Worm (Caenorhabditis elegans) whole organism, mixed stage, embryonic: Measurements from ENCODE around the gene F25H9.2.

Source experiments
- M03D4.4 ChIP-seq: sonication (generic microtip); optimal IDR thresholded peaks from 2 replicates; lab custom pipeline; 2017; ENCODE audit warnings: mild to moderate bottlenecking, missing genetic modification characterization, missing compliant biosample characterization
- bed-3 ChIP-seq: fragments of 200-800 bp; sonication (Bioruptor generic); optimal IDR thresholded peaks from 3 replicates; lab custom pipeline; 2018; ENCODE audit warnings: mild to moderate bottlenecking, missing genetic modification characterization, moderate library complexity, missing compliant biosample characterization
- blmp-1 ChIP-seq: fragments of 150-350 bp; optimal IDR thresholded peaks from 2 replicates; lab custom pipeline; 2014; ENCODE audit warnings: missing biosample characterization, missing genetic modification characterization
- ceh-39 ChIP-seq: fragments of 150-350 bp; optimal IDR thresholded peaks from 2 replicates; lab custom pipeline; 2014; ENCODE audit warnings: missing biosample characterization, missing genetic modification characterization
- ceh-43 ChIP-seq: fragments of 200-800 bp; sonication (Bioruptor generic); optimal IDR thresholded peaks from 2 replicates; lab custom pipeline; 2018; ENCODE audit warnings: mild to moderate bottlenecking, missing genetic modification characterization, moderate library complexity, missing compliant biosample characterization
- ceh-83 ChIP-seq: fragments of 200-800 bp; sonication (Bioruptor generic); optimal IDR thresholded peaks from 2 replicates; lab custom pipeline; 2018; ENCODE audit warnings: mild to moderate bottlenecking, missing genetic modification characterization, missing compliant biosample characterization
- ces-1 ChIP-seq: fragments of 150-350 bp; optimal IDR thresholded peaks from 2 replicates; lab custom pipeline; 2014; ENCODE audit warnings: missing biosample characterization, missing genetic modification reagents, missing genetic modification characterization
- cnd-1 ChIP-seq: fragments of 200-800 bp; sonication (Bioruptor generic); optimal IDR thresholded peaks from 2 replicates; lab custom pipeline; 2018; ENCODE audit warnings: mild to moderate bottlenecking, missing genetic modification characterization, missing compliant biosample characterization
- drap-1 ChIP-seq: fragments of 200-800 bp; sonication (Bioruptor generic); optimal IDR thresholded peaks from 3 replicates; lab custom pipeline; 2018; ENCODE audit warnings: mild to moderate bottlenecking, missing genetic modification characterization, missing compliant biosample characterization
- elt-1 ChIP-seq: sonication (generic microtip); optimal IDR thresholded peaks from 2 replicates; lab custom pipeline; 2017; ENCODE audit warnings: missing genetic modification characterization, mild to moderate bottlenecking, missing compliant biosample characterization, antibody characterized with exemption, moderate library complexity, borderline replicate concordance; ENCODE audit not compliant: insufficient read depth
- elt-3 ChIP-seq: fragments of 150-350 bp; optimal IDR thresholded peaks from 2 replicates; lab custom pipeline; 2014; ENCODE audit warnings: missing biosample characterization, missing genetic modification characterization
- flh-1 ChIP-seq: fragments of 200-800 bp; sonication (Bioruptor generic); optimal IDR thresholded peaks from 2 replicates; lab custom pipeline; 2018; ENCODE audit warnings: mild to moderate bottlenecking, missing genetic modification characterization, moderate library complexity, missing compliant biosample characterization
- ham-2 ChIP-seq: fragments of 200-800 bp; sonication (Bioruptor generic); optimal IDR thresholded peaks from 2 replicates; lab custom pipeline; 2018; ENCODE audit warnings: mild to moderate bottlenecking, missing genetic modification characterization, missing compliant biosample characterization
- hlh-1 ChIP-seq: fragments of 150-350 bp; optimal IDR thresholded peaks from 2 replicates; lab custom pipeline; 2014; ENCODE audit warnings: missing biosample characterization, missing genetic modification reagents, missing genetic modification characterization
- lin-13 ChIP-seq: fragments of 150-350 bp; optimal IDR thresholded peaks from 2 replicates; lab custom pipeline; 2014; ENCODE audit warnings: missing biosample characterization, missing genetic modification characterization
- lin-32 ChIP-seq: fragments of 200-800 bp; sonication (Bioruptor generic); optimal IDR thresholded peaks from 2 replicates; lab custom pipeline; 2018; ENCODE audit warnings: mild to moderate bottlenecking, missing genetic modification characterization, missing compliant biosample characterization
- lsy-2 ChIP-seq: fragments of 150-350 bp; optimal IDR thresholded peaks from 2 replicates; lab custom pipeline; 2014; ENCODE audit warnings: missing biosample characterization, missing genetic modification characterization
- mep-1 ChIP-seq: fragments of 150-350 bp; optimal IDR thresholded peaks from 2 replicates; lab custom pipeline; 2017; ENCODE audit warnings: missing biosample characterization, missing genetic modification reagents, missing genetic modification characterization, inconsistent platforms
- mls-2 ChIP-seq: sonication (generic microtip); optimal IDR thresholded peaks from 2 replicates; lab custom pipeline; 2016; ENCODE audit warnings: mild to moderate bottlenecking, missing genetic modification characterization, moderate library complexity, missing compliant biosample characterization
- nhr-12 ChIP-seq: fragments of 150-350 bp; optimal IDR thresholded peaks from 2 replicates; lab custom pipeline; 2014; ENCODE audit warnings: missing biosample characterization, missing genetic modification characterization
- nhr-2 ChIP-seq: fragments of 150-350 bp; optimal IDR thresholded peaks from 2 replicates; lab custom pipeline; 2014; ENCODE audit warnings: missing biosample characterization, missing genetic modification characterization
- nhr-237 ChIP-seq: fragments of 150-350 bp; optimal IDR thresholded peaks from 2 replicates; lab custom pipeline; 2014; ENCODE audit warnings: missing biosample characterization, missing genetic modification characterization
- nhr-28 ChIP-seq: fragments of 150-350 bp; optimal IDR thresholded peaks from 2 replicates; lab custom pipeline; 2014; ENCODE audit warnings: missing biosample characterization, missing genetic modification characterization
- pha-4 ChIP-seq: fragments of 150-350 bp; optimal IDR thresholded peaks from 2 replicates; lab custom pipeline; 2018; ENCODE audit warnings: missing biosample characterization, missing genetic modification reagents, missing genetic modification characterization
- sem-2 ChIP-seq: fragments of 200-800 bp; sonication (Bioruptor generic); optimal IDR thresholded peaks from 2 replicates; lab custom pipeline; 2018; ENCODE audit warnings: mild to moderate bottlenecking, missing genetic modification characterization, missing compliant biosample characterization
- snpc-4 ChIP-seq: fragments of 150-350 bp; optimal IDR thresholded peaks from 2 replicates; lab custom pipeline; 2014; ENCODE audit warnings: missing biosample characterization, missing genetic modification characterization
- unc-120 ChIP-seq: sonication (generic microtip); optimal IDR thresholded peaks from 2 replicates; lab custom pipeline; 2017; ENCODE audit warnings: missing genetic modification characterization, missing compliant biosample characterization; ENCODE audit not compliant: poor library complexity, severe bottlenecking
- unc-39 ChIP-seq: fragments of 150-350 bp; optimal IDR thresholded peaks from 2 replicates; lab custom pipeline; 2014; ENCODE audit warnings: missing biosample characterization, missing genetic modification characterization
- unc-62 ChIP-seq: fragments of 150-350 bp; optimal IDR thresholded peaks from 2 replicates; lab custom pipeline; 2014; ENCODE audit warnings: missing biosample characterization, missing genetic modification reagents, missing genetic modification characterization
- ztf-11 ChIP-seq: fragments of 150-350 bp; optimal IDR thresholded peaks from 2 replicates; lab custom pipeline; 2014; ENCODE audit warnings: missing biosample characterization, missing genetic modification characterization

Gene F25H9.2

DNA sequence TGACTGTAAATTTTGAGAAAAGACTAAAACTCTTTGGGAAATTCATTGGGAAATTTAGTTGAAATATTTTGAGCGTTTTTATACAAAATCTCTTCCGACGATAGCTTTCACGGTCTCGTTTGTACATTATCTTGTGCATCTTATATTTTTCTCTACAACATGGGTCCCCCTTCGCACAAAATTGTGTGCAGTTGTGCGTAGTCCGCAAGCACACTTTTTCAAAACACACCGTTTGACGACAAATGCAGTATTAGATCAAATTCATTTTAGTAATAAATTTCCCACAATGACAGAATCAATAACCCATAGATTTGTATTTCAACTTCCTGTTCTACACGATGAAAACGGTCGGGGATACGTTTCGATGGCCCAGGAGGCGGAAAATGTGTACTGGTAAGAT, at the start of gene F25H9.2:
F25H9.2 (plus strand) TSS at position 226 of the 400 bp plus-strand sequence.
- TF ChIP-seq snpc-4 (tag; lab: Kevin White, UChicago) (no peak), elt-1 (tag; lab: Kevin White, UChicago) (no peak), unc-62 (no peak), unc-39 (tag; lab: Kevin White, UChicago) (no peak), ces-1 (GFP tag; lab: Kevin White, UChicago) (peak; percentile 29), pha-4 (peak; percentile 11), sem-2 (no peak), mep-1 (tag; lab: Kevin White, UChicago) (peak; percentile 48)
- TF ChIP-seq, all 35 proteins: peak for 3

DNA sequence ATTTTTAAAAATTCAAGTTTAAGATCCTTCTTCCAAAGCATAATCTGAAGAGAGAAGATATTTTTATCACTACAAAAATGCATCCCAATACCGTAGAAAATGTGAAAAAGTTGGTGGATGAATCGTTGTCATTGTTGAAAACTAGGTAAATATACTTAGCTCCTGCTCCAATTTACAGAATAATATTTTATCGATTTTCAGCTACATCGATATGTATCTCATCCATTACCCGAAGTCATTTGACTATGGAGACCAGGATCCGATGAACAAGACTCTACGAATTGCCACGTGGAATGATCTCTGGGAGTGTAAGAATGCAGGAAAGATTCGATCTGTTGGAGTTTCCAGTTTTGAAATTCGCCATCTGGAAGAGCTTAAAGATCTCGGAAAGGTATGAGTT, 49.4 kb upstream of the F25H9.2 start:
- TF ChIP-seq ceh-39 (tag; lab: Kevin White, UChicago), result no peak

ce11 chrV:13409089-13409488, 48.8 kb upstream of the F25H9.2 start:
- TF ChIP-seq nhr-237 (no peak), ces-1 (GFP tag; lab: Kevin White, UChicago) (peak; percentile 68), elt-1 (tag; lab: Kevin White, UChicago) (no peak), sem-2 (no peak), ceh-39 (tag; lab: Kevin White, UChicago) (no peak), drap-1 (no peak), ham-2 (GFP tag; lab: Kevin White, UChicago) (no peak), ceh-43 (GFP tag; lab: Kevin White, UChicago) (no peak)

ce11 chrV:13410688-13411087, 47.2 kb upstream of the F25H9.2 start, which contains the start of gene F53F1.4:
Gene F53F1.4 (plus strand): TSS chrV:13411077.
- TF ChIP-seq lin-13 (no peak), M03D4.4 (tag; lab: Kevin White, UChicago) (no peak), elt-1 (tag; lab: Kevin White, UChicago) (no peak), mls-2 (tag; lab: Kevin White, UChicago) (no peak), blmp-1 (tag; lab: Kevin White, UChicago) (no peak), ztf-11 (tag; lab: Kevin White, UChicago) (no peak), ces-1 (GFP tag; lab: Kevin White, UChicago) (no peak), ham-2 (GFP tag; lab: Kevin White, UChicago) (no peak), lsy-2 (tag; lab: Kevin White, UChicago) (no peak), nhr-28 (tag; lab: Kevin White, UChicago) (no peak), ceh-43 (GFP tag; lab: Kevin White, UChicago) (no peak), ceh-83 (no peak), cnd-1 (tag; lab: Kevin White, UChicago) (no peak), hlh-1 (tag; lab: Kevin White, UChicago) (no peak), unc-62 (no peak), elt-3 (no peak), flh-1 (GFP tag; lab: Kevin White, UChicago) (no peak), unc-120 (no peak), mep-1 (tag; lab: Kevin White, UChicago) (no peak), bed-3 (GFP tag; lab: Kevin White, UChicago) (no peak)
- TF ChIP-seq, all 35 proteins: peak for 0

DNA sequence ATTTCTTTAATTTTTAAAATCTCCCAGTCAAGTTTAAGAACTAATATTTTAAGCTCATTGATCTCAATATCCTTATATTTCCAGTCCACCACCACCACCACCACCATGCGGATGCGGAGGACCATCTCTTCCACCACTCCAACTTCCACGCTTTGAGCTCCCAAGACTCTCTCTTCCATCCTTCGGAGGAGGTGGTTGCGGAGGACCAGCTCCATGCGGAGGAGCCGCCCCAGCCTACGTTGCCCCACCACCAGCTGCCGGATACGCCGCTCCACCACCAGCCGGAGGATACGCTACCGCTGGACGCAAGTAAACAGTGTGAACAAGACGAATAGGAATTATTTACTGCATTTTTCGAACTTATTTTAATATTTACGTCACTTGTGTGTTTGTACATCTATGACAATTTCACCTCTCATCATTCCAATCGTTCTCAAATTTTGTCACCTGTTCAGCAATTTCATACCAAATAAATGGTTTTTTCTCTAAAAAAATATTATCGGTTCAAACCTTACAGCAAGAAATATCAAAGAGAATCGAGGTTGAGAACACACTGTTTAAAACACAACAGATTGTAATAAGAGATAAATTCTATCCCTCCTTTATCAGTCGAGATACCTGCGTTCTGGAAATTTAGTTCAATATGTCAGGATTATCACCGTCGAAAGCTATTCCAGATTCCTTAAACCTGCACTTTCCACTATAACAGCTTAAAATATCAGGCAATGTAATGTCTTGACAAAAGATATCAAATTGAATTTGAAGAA, 46.5 kb upstream of the F25H9.2 start:
- TF ChIP-seq bed-3 (GFP tag; lab: Kevin White, UChicago) (no peak), drap-1 (no peak), nhr-12 (tag; lab: Kevin White, UChicago) (no peak), flh-1 (GFP tag; lab: Kevin White, UChicago) (no peak), blmp-1 (tag; lab: Kevin White, UChicago) (no peak), snpc-4 (tag; lab: Kevin White, UChicago) (no peak), cnd-1 (tag; lab: Kevin White, UChicago) (no peak), nhr-28 (tag; lab: Kevin White, UChicago) (no peak), ceh-83 (no peak), unc-120 (no peak), hlh-1 (tag; lab: Kevin White, UChicago) (no peak), nhr-2 (no peak), ztf-11 (tag; lab: Kevin White, UChicago) (no peak), mep-1 (tag; lab: Kevin White, UChicago) (no peak), ham-2 (GFP tag; lab: Kevin White, UChicago) (no peak), lin-32 (no peak), nhr-237 (no peak)
